Fruit fly (Drosophila melanogaster) whole organism, prepupa: Measurements from ENCODE around the gene Membrin.

ENCODE experiments used
- Blimp-1 ChIP-seq: fragments of 200-800 bp; sonication (Bioruptor generic); optimal IDR thresholded peaks from 3 replicates; lab custom pipeline; 2017; ENCODE audit warnings: missing biosample characterization, missing genetic modification characterization, mild to moderate bottlenecking, moderate library complexity, missing genetic modification reagents
- CG10631 ChIP-seq: fragments of 200-800 bp; sonication (Bioruptor generic); optimal IDR thresholded peaks from 2 replicates; lab custom pipeline; 2016; ENCODE audit warnings: missing biosample characterization, missing genetic modification characterization
- CG10669 ChIP-seq: fragments of 200-800 bp; sonication (Bioruptor generic); optimal IDR thresholded peaks from 3 replicates; lab custom pipeline; 2018; ENCODE audit warnings: missing biosample characterization, mild to moderate bottlenecking, missing genetic modification characterization, moderate library complexity
- CG11294 ChIP-seq: fragments of 200-800 bp; sonication (Bioruptor generic); IDR thresholded peaks from 2 replicates; pipeline ENCODE4 v1.3.6; 2022; ENCODE audit warnings: missing biosample characterization, missing genetic modification characterization
- CG11762 ChIP-seq: fragments of 200-800 bp; sonication (Bioruptor generic); optimal IDR thresholded peaks from 3 replicates; lab custom pipeline; 2016; ENCODE audit warnings: missing biosample characterization, missing genetic modification characterization; ENCODE audit not compliant: insufficient read depth
- CG11902 ChIP-seq: fragments of 200-800 bp; sonication (Bioruptor generic); optimal IDR thresholded peaks from 3 replicates; lab custom pipeline; 2016; ENCODE audit warnings: missing biosample characterization, missing genetic modification characterization
- CG3032 ChIP-seq: fragments of 200-800 bp; optimal IDR thresholded peaks from 2 replicates; lab custom pipeline; 2019; ENCODE audit warnings: missing biosample characterization, mild to moderate bottlenecking, missing genetic modification characterization, moderate library complexity
- CG32006 ChIP-seq: fragments of 200-800 bp; sonication (Bioruptor generic); optimal IDR thresholded peaks from 3 replicates; lab custom pipeline; 2017; ENCODE audit warnings: missing biosample characterization, mild to moderate bottlenecking, missing genetic modification characterization
- CG34406 ChIP-seq: fragments of 200-800 bp; sonication (Bioruptor generic); optimal IDR thresholded peaks from 3 replicates; lab custom pipeline; 2016; ENCODE audit warnings: missing biosample characterization, missing genetic modification characterization
- CG3919 ChIP-seq: fragments of 200-800 bp; sonication (Bioruptor generic); optimal IDR thresholded peaks from 3 replicates; lab custom pipeline; 2016; ENCODE audit warnings: missing biosample characterization, missing genetic modification characterization
- CG4318 ChIP-seq: fragments of 200-800 bp; sonication (Bioruptor generic); optimal IDR thresholded peaks from 3 replicates; lab custom pipeline; 2017; ENCODE audit warnings: missing biosample characterization, mild to moderate bottlenecking, missing genetic modification characterization
- CG6163 ChIP-seq: fragments of 200-800 bp; sonication (Bioruptor generic); IDR thresholded peaks from 3 replicates; pipeline ENCODE4 v1.3.6; 2022; ENCODE audit warnings: missing biosample characterization, missing genetic modification characterization
- CG6276 ChIP-seq: fragments of 200-800 bp; sonication (Bioruptor generic); optimal IDR thresholded peaks from 2 replicates; lab custom pipeline; 2017; ENCODE audit warnings: missing biosample characterization, mild to moderate bottlenecking, missing genetic modification characterization
- CG6792 ChIP-seq: fragments of 200-800 bp; sonication (Bioruptor generic); optimal IDR thresholded peaks from 3 replicates; lab custom pipeline; 2016; ENCODE audit warnings: missing biosample characterization, missing genetic modification characterization
- CG6854 ChIP-seq: fragments of 200-800 bp; sonication (Bioruptor generic); optimal IDR thresholded peaks from 2 replicates; lab custom pipeline; 2017; ENCODE audit warnings: missing biosample characterization, mild to moderate bottlenecking, missing genetic modification characterization
- CG7368 ChIP-seq: fragments of 200-800 bp; sonication (Bioruptor generic); optimal IDR thresholded peaks from 3 replicates; lab custom pipeline; 2016; ENCODE audit warnings: missing biosample characterization, missing genetic modification characterization
- CG8119 ChIP-seq: fragments of 200-800 bp; sonication (Bioruptor generic); IDR thresholded peaks from 3 replicates; pipeline ENCODE4 v1.3.6; 2022; ENCODE audit warnings: missing biosample characterization, missing genetic modification characterization
- CG8632 ChIP-seq: fragments of 200-800 bp; sonication (Bioruptor generic); optimal IDR thresholded peaks from 3 replicates; lab custom pipeline; 2016; ENCODE audit warnings: missing biosample characterization, missing genetic modification characterization
- CG9139 ChIP-seq: fragments of 200-800 bp; sonication (Bioruptor generic); optimal IDR thresholded peaks from 3 replicates; lab custom pipeline; 2017; ENCODE audit warnings: missing biosample characterization, mild to moderate bottlenecking, missing genetic modification characterization
- Eip78C ChIP-seq: fragments of 200-800 bp; sonication (Bioruptor generic); peaks from one replicate; lab custom pipeline; 2016; ENCODE audit warnings: missing biosample characterization, missing genetic modification characterization
- Eip93F ChIP-seq: fragments of 200-800 bp; sonication (Bioruptor generic); optimal IDR thresholded peaks from 2 replicates; lab custom pipeline; 2016; ENCODE audit warnings: missing biosample characterization, mild to moderate bottlenecking, missing genetic modification characterization
- Hr38 ChIP-seq: sonication (Bioruptor generic); optimal IDR thresholded peaks from 2 replicates; lab custom pipeline; 2016; ENCODE audit warnings: missing biosample characterization, missing genetic modification characterization
- Hr39 ChIP-seq: fragments of 200-800 bp; sonication (Bioruptor generic); optimal IDR thresholded peaks from 2 replicates; lab custom pipeline; 2016; ENCODE audit warnings: missing biosample characterization, missing genetic modification characterization
- Hr4 ChIP-seq: fragments of 200-800 bp; sonication (Bioruptor generic); optimal IDR thresholded peaks from 3 replicates; lab custom pipeline; 2016; ENCODE audit warnings: missing biosample characterization, missing genetic modification characterization
- Lpt ChIP-seq: fragments of 200-800 bp; sonication (Bioruptor generic); optimal IDR thresholded peaks from 3 replicates; lab custom pipeline; 2016; ENCODE audit warnings: missing biosample characterization, missing genetic modification characterization
- OdsH ChIP-seq: fragments of 200-800 bp; sonication (Bioruptor generic); optimal IDR thresholded peaks from 3 replicates; lab custom pipeline; 2016; ENCODE audit warnings: missing biosample characterization, missing genetic modification characterization
- Smox ChIP-seq: fragments of 200-800 bp; sonication (Bioruptor generic); optimal IDR thresholded peaks from 3 replicates; lab custom pipeline; 2016; ENCODE audit warnings: missing biosample characterization, missing genetic modification characterization
- Sox102F ChIP-seq: fragments of 200-800 bp; sonication (Bioruptor generic); optimal IDR thresholded peaks from 2 replicates; lab custom pipeline; 2016; ENCODE audit warnings: missing biosample characterization, mild to moderate bottlenecking, missing genetic modification characterization
- Sox14 ChIP-seq: fragments of 200-800 bp; sonication (Bioruptor generic); optimal IDR thresholded peaks from 3 replicates; lab custom pipeline; 2016; ENCODE audit warnings: missing biosample characterization, missing genetic modification characterization
- Sox15 ChIP-seq: fragments of 200-800 bp; sonication (Bioruptor generic); optimal IDR thresholded peaks from 3 replicates; lab custom pipeline; 2016; ENCODE audit warnings: missing biosample characterization, missing genetic modification characterization
- achi ChIP-seq: fragments of 200-800 bp; sonication (Bioruptor generic); optimal IDR thresholded peaks from 3 replicates; lab custom pipeline; 2016; ENCODE audit warnings: missing biosample characterization, missing genetic modification characterization
- acj6 ChIP-seq: fragments of 200-800 bp; sonication (Bioruptor generic); optimal IDR thresholded peaks from 3 replicates; lab custom pipeline; 2016; ENCODE audit warnings: missing biosample characterization, missing genetic modification characterization
- dac ChIP-seq: fragments of 200-800 bp; sonication (Bioruptor generic); optimal IDR thresholded peaks from 2 replicates; lab custom pipeline; 2017; ENCODE audit warnings: missing biosample characterization, mild to moderate bottlenecking, missing genetic modification characterization
- dsx ChIP-seq: fragments of 200-800 bp; optimal IDR thresholded peaks from 3 replicates; lab custom pipeline; 2019; ENCODE audit warnings: missing biosample characterization, mild to moderate bottlenecking, missing genetic modification characterization, moderate library complexity; ENCODE audit not compliant: poor library complexity, severe bottlenecking
- esn ChIP-seq: fragments of 200-800 bp; sonication (Bioruptor generic); optimal IDR thresholded peaks from 2 replicates; lab custom pipeline; 2016; ENCODE audit warnings: missing biosample characterization, mild to moderate bottlenecking, missing genetic modification characterization, moderate library complexity
- fd59A ChIP-seq: fragments of 200-800 bp; sonication (Bioruptor generic); optimal IDR thresholded peaks from 2 replicates; lab custom pipeline; 2017; ENCODE audit warnings: missing biosample characterization, mild to moderate bottlenecking, missing genetic modification characterization, missing genetic modification reagents
- fd85E ChIP-seq: fragments of 200-800 bp; sonication (Bioruptor generic); optimal IDR thresholded peaks from 3 replicates; lab custom pipeline; 2016; ENCODE audit warnings: missing biosample characterization, missing genetic modification characterization
- fkh ChIP-seq: fragments of 200-800 bp; sonication (Bioruptor generic); optimal IDR thresholded peaks from 3 replicates; lab custom pipeline; 2017; ENCODE audit warnings: missing biosample characterization, mild to moderate bottlenecking, missing genetic modification characterization, moderate library complexity
- lz ChIP-seq: fragments of 200-800 bp; sonication (Bioruptor generic); optimal IDR thresholded peaks from 3 replicates; lab custom pipeline; 2016; ENCODE audit warnings: missing biosample characterization, missing genetic modification characterization
- net ChIP-seq: fragments of 200-800 bp; sonication (Bioruptor generic); optimal IDR thresholded peaks from 3 replicates; lab custom pipeline; 2016; ENCODE audit warnings: missing biosample characterization, missing genetic modification characterization
- pdm3 ChIP-seq: fragments of 200-800 bp; sonication (Bioruptor generic); optimal IDR thresholded peaks from 3 replicates; lab custom pipeline; 2016; ENCODE audit warnings: missing biosample characterization, missing genetic modification characterization
- salr ChIP-seq, 2 experiments: fragments of 200-800 bp; sonication (Bioruptor generic); optimal IDR thresholded peaks; 3 replicates each; lab custom pipeline; 2016 to 2018; ENCODE audit warnings: missing biosample characterization in 2 of 2, missing genetic modification characterization in 2 of 2, mild to moderate bottlenecking in 1 of 2
- spab ChIP-seq: fragments of 200-800 bp; sonication (Bioruptor generic); optimal IDR thresholded peaks from 2 replicates; lab custom pipeline; 2017; ENCODE audit warnings: missing biosample characterization, mild to moderate bottlenecking, missing genetic modification characterization, missing genetic modification reagents
- ss ChIP-seq, 2 experiments: fragments of 200-800 bp; sonication (Bioruptor generic); optimal IDR thresholded peaks; 2 replicates in 1 of 2; 3 replicates in 1 of 2; lab custom pipeline; 2017 to 2018; ENCODE audit warnings: mild to moderate bottlenecking in 2 of 2, missing biosample characterization in 2 of 2, missing genetic modification characterization in 2 of 2, moderate library complexity in 1 of 2
- svp ChIP-seq: fragments of 200-800 bp; sonication (Bioruptor generic); peaks from one replicate; lab custom pipeline; 2016; ENCODE audit warnings: missing biosample characterization, missing genetic modification characterization

Gene Membrin

DNA sequence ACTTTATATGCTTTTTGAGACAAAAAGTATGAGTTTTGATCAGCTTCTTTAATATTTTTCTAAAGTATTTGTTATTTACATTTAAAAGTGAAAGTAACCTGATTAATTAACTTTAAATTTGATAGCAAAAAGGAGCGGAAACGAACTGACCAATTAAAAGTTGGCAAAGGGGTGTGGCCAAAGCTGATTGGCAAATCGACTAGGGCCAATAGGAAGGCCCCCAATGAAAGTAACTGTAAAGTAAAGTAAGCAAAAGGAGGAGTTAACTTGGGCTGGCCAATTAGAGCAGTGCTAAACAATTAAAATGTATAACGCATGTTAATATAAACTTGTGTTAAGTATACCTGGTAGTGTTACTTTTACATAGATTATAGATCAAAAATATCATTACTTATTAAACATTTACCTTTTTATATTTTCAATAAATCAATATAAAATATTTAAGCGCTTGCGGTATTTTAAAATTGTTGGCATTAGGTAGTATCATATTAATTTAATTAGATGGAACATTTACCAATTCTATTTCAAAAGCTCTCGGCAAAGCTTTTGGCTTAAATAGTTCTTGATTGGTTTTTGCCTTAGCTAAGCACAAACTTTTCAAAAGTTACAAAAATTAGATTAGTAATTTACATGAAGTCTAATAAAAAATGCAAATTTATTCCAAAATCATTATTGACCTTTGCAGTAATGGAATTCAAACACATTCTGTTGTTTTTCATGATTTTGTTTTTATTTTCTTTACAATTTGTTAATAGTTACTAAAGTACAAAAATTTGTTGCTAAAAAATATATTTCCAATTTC lies 23.1 kb upstream of the Membrin start:
- TF ChIP-seq Sox15 (GFP tag; lab: Kevin White, UChicago) (no peak), svp (GFP tag; lab: Kevin White, UChicago) (peak; percentile 38)
- TF ChIP-seq, all 60 proteins: peak for 1

DNA sequence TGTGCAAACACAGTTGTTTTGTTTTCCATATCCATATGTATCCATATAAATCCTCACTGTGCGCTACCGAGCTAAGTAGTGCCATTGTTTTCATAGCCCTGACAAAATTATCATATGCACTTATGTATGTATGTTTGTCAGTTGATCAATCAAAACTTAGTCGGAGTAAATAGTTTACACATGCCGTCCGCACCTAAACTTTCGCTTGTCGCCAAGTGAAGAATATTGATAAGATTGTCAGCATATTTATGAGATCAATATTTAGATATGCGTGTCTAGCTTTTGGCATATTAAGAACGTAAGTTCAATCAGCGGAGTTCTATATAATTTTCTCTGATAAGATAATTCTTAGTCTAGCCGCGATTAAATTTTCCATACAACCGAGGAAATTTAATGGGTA lies 17.3 kb upstream of the Membrin start:
- TF ChIP-seq svp (GFP tag; lab: Kevin White, UChicago) = peak; percentile 2
- TF ChIP-seq CG3919 (GFP tag; lab: Kevin White, UChicago) = no peak
- TF ChIP-seq Eip78C = no peak
- TF ChIP-seq OdsH (GFP tag; lab: Kevin White, UChicago) = no peak
- TF ChIP-seq fd85E (GFP tag; lab: Kevin White, UChicago) = no peak
- no peak for TF ChIP-seq CG6163 (GFP tag; lab: Robert Waterston, UW)
- no peak for TF ChIP-seq Hr38 (GFP tag; lab: Kevin White, UChicago)
- TF ChIP-seq CG9139 (GFP tag; lab: Kevin White, UChicago) = no peak
- no peak for TF ChIP-seq Sox14 (GFP tag; lab: Kevin White, UChicago)
- TF ChIP-seq CG34406 (GFP tag; lab: Kevin White, UChicago) = no peak
- TF ChIP-seq fkh (GFP tag; lab: Kevin White, UChicago) = peak; percentile 65
- TF ChIP-seq CG8119 (GFP tag; lab: Robert Waterston, UW) = no peak
- no peak for TF ChIP-seq Smox (GFP tag; lab: Kevin White, UChicago)

DNA sequence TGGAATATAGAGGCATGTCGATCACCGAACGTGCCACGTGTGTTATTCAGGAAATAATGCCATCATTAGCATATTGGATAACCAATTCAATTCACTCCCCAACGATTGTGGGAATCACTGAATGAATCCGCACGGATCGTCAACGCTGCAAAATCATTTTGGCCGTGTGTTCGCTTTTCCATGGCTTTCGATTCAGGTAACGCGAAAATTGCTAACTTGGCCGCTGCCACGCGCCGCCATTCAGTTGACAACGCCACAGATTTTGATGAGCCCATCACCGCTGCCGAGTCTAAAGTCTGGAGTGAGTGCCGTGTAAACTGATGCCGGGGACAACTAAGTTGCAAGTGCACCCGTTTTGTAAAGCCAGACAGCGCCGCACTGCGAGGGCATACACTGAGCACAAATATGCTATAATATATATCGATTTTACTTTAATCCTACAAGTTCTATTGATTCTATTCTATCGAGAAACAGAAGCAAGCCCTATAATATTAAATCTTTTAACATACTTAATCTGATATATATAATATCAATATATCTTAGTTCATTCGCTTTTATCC lies 16.4 kb upstream of the Membrin start:
- TF ChIP-seq lz (GFP tag; lab: Kevin White, UChicago) (no peak), CG7368 (no peak), Hr39 (no peak), CG3032 (tag; lab: Kevin White, UChicago) (no peak), CG11294 (GFP tag; lab: Robert Waterston, UW) (no peak), achi (GFP tag; lab: Kevin White, UChicago) (peak; percentile 26), spab (GFP tag; lab: Kevin White, UChicago) (no peak), fkh (GFP tag; lab: Kevin White, UChicago) (no peak), salr (GFP tag; optimal IDR thresholded peaks at IDR 0.05; lab: Kevin White, UChicago) (no peak), CG6276 (GFP tag; lab: Kevin White, UChicago) (no peak), pdm3 (GFP tag; lab: Kevin White, UChicago) (no peak), CG4318 (GFP tag; lab: Kevin White, UChicago) (no peak), CG10631 (GFP tag; lab: Kevin White, UChicago) (peak; percentile 39), CG6792 (no peak), CG11762 (GFP tag; lab: Kevin White, UChicago) (no peak), CG34406 (GFP tag; lab: Kevin White, UChicago) (no peak), fd59A (peak; percentile 21), CG32006 (no peak), CG8119 (GFP tag; lab: Robert Waterston, UW) (no peak), CG6854 (GFP tag; lab: Kevin White, UChicago) (no peak), Eip93F (GFP tag; lab: Kevin White, UChicago) (no peak), Hr4 (no peak), esn (GFP tag; lab: Kevin White, UChicago) (no peak), dsx (GFP tag; lab: Kevin White, UChicago) (peak; percentile 80), CG9139 (GFP tag; lab: Kevin White, UChicago) (no peak), Sox14 (GFP tag; lab: Kevin White, UChicago) (no peak), Sox102F (GFP tag; lab: Kevin White, UChicago) (no peak), ss (GFP tag; optimal IDR thresholded peaks at IDR 0.05; lab: Kevin White, UChicago) (no peak), CG8632 (GFP tag; lab: Kevin White, UChicago) (no peak), net (GFP tag; lab: Kevin White, UChicago) (no peak), dac (no peak), Blimp-1 (GFP tag; lab: Kevin White, UChicago) (no peak), acj6 (GFP tag; lab: Kevin White, UChicago) (peak; percentile 2), OdsH (GFP tag; lab: Kevin White, UChicago) (peak; percentile 9), Lpt (peak; percentile 1), Eip78C (peak; percentile 77), svp (GFP tag; lab: Kevin White, UChicago) (peak; percentile 36), CG11902 (GFP tag; lab: Kevin White, UChicago) (no peak), CG10669 (GFP tag; lab: Kevin White, UChicago) (no peak)
